Worm (Caenorhabditis elegans) whole organism, young adult: ENCODE measurements around the gene inft-2.

ENCODE experiments used
- B0019.2 ChIP-seq: fragments of 200-800 bp; sonication (Bioruptor generic); conservative IDR thresholded peaks from 2 replicates; pipeline ENCODE4 v1.3.6; 2022; ENCODE audit warnings: missing genetic modification reagents, missing genetic modification characterization, missing compliant biosample characterization
- B0336.3 ChIP-seq: fragments of 200-800 bp; sonication (Bioruptor generic); IDR thresholded peaks from 2 replicates; pipeline ENCODE4 v1.3.6; 2022; ENCODE audit warnings: missing genetic modification characterization, missing compliant biosample characterization
- C17E4.6 ChIP-seq: fragments of 200-800 bp; sonication (Bioruptor generic); IDR thresholded peaks from 2 replicates; pipeline ENCODE4 v1.3.6; 2022; ENCODE audit warnings: missing genetic modification reagents, missing genetic modification characterization, missing compliant biosample characterization
- F22D6.2 ChIP-seq: sonication (generic microtip); optimal IDR thresholded peaks from 2 replicates; lab custom pipeline; 2016; ENCODE audit warnings: mild to moderate bottlenecking, missing genetic modification characterization, missing compliant biosample characterization
- F33H1.4 ChIP-seq: fragments of 200-800 bp; sonication (Bioruptor generic); IDR thresholded peaks from 2 replicates; pipeline ENCODE4 v1.3.6; 2022; ENCODE audit warnings: missing genetic modification reagents, missing genetic modification characterization, missing compliant biosample characterization
- F37B4.10 ChIP-seq: fragments of 200-800 bp; sonication (Bioruptor generic); IDR thresholded peaks from 2 replicates; pipeline ENCODE4 v1.3.6; 2022; ENCODE audit warnings: missing genetic modification characterization, missing compliant biosample characterization
- F49E8.2 ChIP-seq: sonication (generic microtip); optimal IDR thresholded peaks from 3 replicates; lab custom pipeline; 2017; ENCODE audit warnings: missing genetic modification characterization, mild to moderate bottlenecking, missing compliant biosample characterization, antibody characterized with exemption, moderate library complexity; ENCODE audit not compliant: insufficient read depth
- F55B11.4 ChIP-seq: sonication (generic microtip); optimal IDR thresholded peaks from 2 replicates; lab custom pipeline; 2016; ENCODE audit warnings: missing compliant biosample characterization, missing genetic modification characterization, borderline replicate concordance; ENCODE audit not compliant: insufficient read depth
- F57C9.4 ChIP-seq: sonication (generic microtip); optimal IDR thresholded peaks from 2 replicates; lab custom pipeline; 2017; ENCODE audit warnings: mild to moderate bottlenecking, missing genetic modification characterization, missing compliant biosample characterization
- T26A5.8 ChIP-seq: sonication (generic microtip); optimal IDR thresholded peaks from 2 replicates; lab custom pipeline; 2016; ENCODE audit warnings: missing genetic modification characterization, missing compliant biosample characterization
- Y67H2A.10 ChIP-seq: fragments of 200-800 bp; sonication (Bioruptor generic); conservative IDR thresholded peaks from 2 replicates; pipeline ENCODE4 v1.3.6; 2022; ENCODE audit warnings: missing genetic modification reagents, missing genetic modification characterization, missing compliant biosample characterization
- Y79H2A.3 ChIP-seq: fragments of 200-800 bp; sonication (Bioruptor generic); conservative IDR thresholded peaks from 2 replicates; pipeline ENCODE4 v1.3.6; 2022; ENCODE audit warnings: missing genetic modification reagents, missing genetic modification characterization, missing compliant biosample characterization
- aptf-3 ChIP-seq: fragments of 200-800 bp; sonication (Bioruptor generic); IDR thresholded peaks from 2 replicates; pipeline ENCODE4 v1.3.6; 2022; ENCODE audit warnings: missing genetic modification characterization, missing compliant biosample characterization
- atf-7 ChIP-seq: sonication (generic microtip); optimal IDR thresholded peaks from 2 replicates; lab custom pipeline; 2017; ENCODE audit warnings: mild to moderate bottlenecking, missing genetic modification characterization, missing compliant biosample characterization
- attf-3 ChIP-seq: fragments of 200-800 bp; sonication (Bioruptor generic); conservative IDR thresholded peaks from 2 replicates; pipeline ENCODE4 v1.3.6; 2022; ENCODE audit warnings: missing genetic modification reagents, missing genetic modification characterization, missing compliant biosample characterization
- bed-1 ChIP-seq: fragments of 200-800 bp; sonication (Bioruptor generic); IDR thresholded peaks from 2 replicates; pipeline ENCODE4 v1.3.6; 2022; ENCODE audit warnings: missing genetic modification reagents, missing genetic modification characterization, missing compliant biosample characterization
- ceh-100 ChIP-seq: fragments of 200-800 bp; sonication (Bioruptor generic); IDR thresholded peaks from 2 replicates; pipeline ENCODE4 v1.3.6; 2022; ENCODE audit warnings: missing genetic modification reagents, missing genetic modification characterization, missing compliant biosample characterization
- ceh-27 ChIP-seq: fragments of 200-800 bp; sonication (Bioruptor generic); optimal IDR thresholded peaks from 2 replicates; lab custom pipeline; 2018; ENCODE audit warnings: mild to moderate bottlenecking, missing genetic modification characterization, moderate library complexity, missing compliant biosample characterization
- ceh-58 ChIP-seq: fragments of 200-800 bp; sonication (Bioruptor generic); IDR thresholded peaks from 2 replicates; pipeline ENCODE4 v1.3.6; 2022; ENCODE audit warnings: missing genetic modification characterization, missing compliant biosample characterization
- ceh-79 ChIP-seq: sonication (generic microtip); optimal IDR thresholded peaks from 2 replicates; lab custom pipeline; 2017; ENCODE audit warnings: mild to moderate bottlenecking, missing genetic modification characterization, missing compliant biosample characterization
- dpff-1 ChIP-seq: sonication (generic microtip); optimal IDR thresholded peaks from 2 replicates; lab custom pipeline; 2017; ENCODE audit warnings: mild to moderate bottlenecking, missing genetic modification characterization, missing compliant biosample characterization
- dpl-1 ChIP-seq: fragments of 150-350 bp; optimal IDR thresholded peaks from 2 replicates; lab custom pipeline; 2014; ENCODE audit warnings: missing biosample characterization, missing genetic modification reagents, missing genetic modification characterization
- gei-17 ChIP-seq: fragments of 200-800 bp; sonication (Bioruptor generic); optimal IDR thresholded peaks from 2 replicates; lab custom pipeline; 2018; ENCODE audit warnings: mild to moderate bottlenecking, missing genetic modification characterization, missing compliant biosample characterization
- hlh-26 ChIP-seq: fragments of 200-800 bp; sonication (Bioruptor generic); conservative IDR thresholded peaks from 2 replicates; pipeline ENCODE4 v1.3.6; 2022; ENCODE audit warnings: missing genetic modification reagents, missing genetic modification characterization, missing compliant biosample characterization
- hmg-20 ChIP-seq: fragments of 200-800 bp; sonication (Bioruptor generic); IDR thresholded peaks from 2 replicates; pipeline ENCODE4 v1.3.6; 2022; ENCODE audit warnings: missing genetic modification reagents, missing genetic modification characterization, missing compliant biosample characterization
- hsf-1 ChIP-seq: fragments of 200-800 bp; sonication (Bioruptor generic); IDR thresholded peaks from 2 replicates; pipeline ENCODE4 v1.3.6; 2022; ENCODE audit warnings: missing genetic modification reagents, missing genetic modification characterization, missing compliant biosample characterization
- lag-1 ChIP-seq: fragments of 200-800 bp; sonication (Bioruptor generic); IDR thresholded peaks from 2 replicates; pipeline ENCODE4 v1.3.6; 2022; ENCODE audit warnings: missing genetic modification reagents, missing genetic modification characterization, missing compliant biosample characterization
- let-526 ChIP-seq: fragments of 200-800 bp; sonication (Bioruptor generic); IDR thresholded peaks from 2 replicates; pipeline ENCODE4 v1.3.6; 2022; ENCODE audit warnings: missing genetic modification reagents, missing genetic modification characterization, missing compliant biosample characterization
- lin-40 ChIP-seq: sonication (generic microtip); optimal IDR thresholded peaks from 2 replicates; lab custom pipeline; 2016; ENCODE audit warnings: missing genetic modification characterization, mild to moderate bottlenecking, missing compliant biosample characterization, missing genotype, missing genetic modification reagents
- madf-6 ChIP-seq: fragments of 200-800 bp; sonication (Bioruptor generic); IDR thresholded peaks from 2 replicates; pipeline ENCODE4 v1.3.6; 2022; ENCODE audit warnings: missing genetic modification reagents, missing genetic modification characterization, missing compliant biosample characterization
- madf-8 ChIP-seq: fragments of 200-800 bp; sonication (Bioruptor generic); conservative IDR thresholded peaks from 2 replicates; pipeline ENCODE4 v1.3.6; 2022; ENCODE audit warnings: missing genetic modification reagents, missing genetic modification characterization, missing compliant biosample characterization
- mcd-1 ChIP-seq: fragments of 200-800 bp; sonication (Bioruptor generic); IDR thresholded peaks from 2 replicates; pipeline ENCODE4 v1.3.6; 2022; ENCODE audit warnings: missing genetic modification reagents, missing genetic modification characterization, missing compliant biosample characterization
- nfya-1 ChIP-seq: sonication (generic microtip); optimal IDR thresholded peaks from 2 replicates; lab custom pipeline; 2017; ENCODE audit warnings: antibody characterized with exemption, missing compliant biosample characterization, missing genetic modification characterization, borderline replicate concordance; ENCODE audit not compliant: insufficient read depth
- nhr-120 ChIP-seq: fragments of 200-800 bp; sonication (Bioruptor generic); IDR thresholded peaks from 2 replicates; pipeline ENCODE4 v1.3.6; 2022; ENCODE audit warnings: missing genetic modification characterization, missing compliant biosample characterization
- nhr-27 ChIP-seq: fragments of 200-800 bp; sonication (Bioruptor generic); optimal IDR thresholded peaks from 2 replicates; lab custom pipeline; 2018; ENCODE audit warnings: mild to moderate bottlenecking, missing genetic modification characterization, moderate library complexity, missing compliant biosample characterization
- nhr-80 ChIP-seq: sonication (generic microtip); optimal IDR thresholded peaks from 2 replicates; lab custom pipeline; 2016; ENCODE audit warnings: missing genetic modification characterization, missing compliant biosample characterization
- rcor-1 ChIP-seq: fragments of 200-800 bp; sonication (Bioruptor generic); IDR thresholded peaks from 2 replicates; pipeline ENCODE4 v1.3.6; 2022; ENCODE audit warnings: missing genetic modification reagents, missing genetic modification characterization, missing compliant biosample characterization
- repo-1 ChIP-seq: sonication (generic microtip); optimal IDR thresholded peaks from 2 replicates; lab custom pipeline; 2017; ENCODE audit warnings: mild to moderate bottlenecking, missing genetic modification characterization, missing compliant biosample characterization
- snpc-1.3 ChIP-seq: sonication (generic microtip); optimal IDR thresholded peaks from 2 replicates; lab custom pipeline; 2017; ENCODE audit warnings: missing genetic modification characterization, mild to moderate bottlenecking, missing compliant biosample characterization, antibody characterized with exemption, moderate library complexity, missing genotype, missing genetic modification reagents; ENCODE audit not compliant: insufficient read depth
- snpc-3.4 ChIP-seq: sonication (generic microtip); optimal IDR thresholded peaks from 2 replicates; lab custom pipeline; 2017; ENCODE audit warnings: missing genetic modification characterization, mild to moderate bottlenecking, missing compliant biosample characterization, antibody characterized with exemption, moderate library complexity, missing genotype, missing genetic modification reagents
- snpc-4 ChIP-seq, 5 experiments: fragments of 150-350 bp in 1 of 5; sonication (generic microtip) in 4 of 5; optimal IDR thresholded peaks; 2 replicates each; lab custom pipeline; 2014 to 2018; ENCODE audit warnings: missing genetic modification characterization in 5 of 5, missing biosample characterization in 3 of 5, antibody characterized with exemption in 2 of 5, mild to moderate bottlenecking in 2 of 5, missing compliant biosample characterization in 2 of 5, missing genotype in 2 of 5, moderate library complexity in 2 of 5, missing genetic modification reagents in 1 of 5
- tbx-9 ChIP-seq: sonication (generic microtip); optimal IDR thresholded peaks from 2 replicates; lab custom pipeline; 2016; ENCODE audit warnings: borderline replicate concordance, missing genetic modification characterization, inconsistent platforms, missing compliant biosample characterization
- tlf-1 ChIP-seq: fragments of 200-800 bp; sonication (Bioruptor generic); optimal IDR thresholded peaks from 2 replicates; lab custom pipeline; 2018; ENCODE audit warnings: mild to moderate bottlenecking, missing genetic modification characterization, missing compliant biosample characterization
- unc-62 ChIP-seq: fragments of 150-350 bp; optimal IDR thresholded peaks from 2 replicates; lab custom pipeline; 2014; ENCODE audit warnings: missing biosample characterization, missing genetic modification reagents, missing genetic modification characterization
- xnd-1 ChIP-seq: sonication (generic microtip); optimal IDR thresholded peaks from 2 replicates; lab custom pipeline; 2016; ENCODE audit warnings: missing genotype, missing genetic modification reagents, missing genetic modification characterization, missing compliant biosample characterization
- ztf-26 ChIP-seq: sonication (generic microtip); optimal IDR thresholded peaks from 2 replicates; lab custom pipeline; 2017; ENCODE audit warnings: missing genetic modification characterization, missing compliant biosample characterization
- ztf-6 ChIP-seq: fragments of 200-800 bp; sonication (Bioruptor generic); IDR thresholded peaks from 2 replicates; pipeline ENCODE4 v1.3.6; 2022; ENCODE audit warnings: missing genetic modification reagents, missing genetic modification characterization, missing compliant biosample characterization

inft-2 gene

ce11 chrV:12999559-12999958 lies 2.6 kb upstream of the inft-2 start, which contains the start of gene far-4:
Gene far-4 (minus strand): TSS chrV:12999659.
- TF ChIP-seq let-526 (GFP tag; lab: Robert Waterston, UW) (no peak), ceh-58 (GFP tag; lab: Robert Waterston, UW) (no peak), gei-17 (GFP tag; lab: Kevin White, UChicago) (no peak), mcd-1 (GFP tag; lab: Robert Waterston, UW) (no peak), ceh-79 (tag; lab: Kevin White, UChicago) (no peak), F55B11.4 (tag; lab: Kevin White, UChicago) (no peak), Y67H2A.10 (no peak), aptf-3 (no peak), nfya-1 (tag; lab: Kevin White, UChicago) (no peak), F22D6.2 (no peak), hmg-20 (GFP tag; lab: Robert Waterston, UW) (no peak), ztf-26 (no peak), Y79H2A.3 (GFP tag; lab: Robert Waterston, UW) (no peak), ztf-6 (GFP tag; lab: Robert Waterston, UW) (no peak), hsf-1 (GFP tag; lab: Robert Waterston, UW) (no peak), lag-1 (GFP tag; lab: Robert Waterston, UW) (no peak)

DNA sequence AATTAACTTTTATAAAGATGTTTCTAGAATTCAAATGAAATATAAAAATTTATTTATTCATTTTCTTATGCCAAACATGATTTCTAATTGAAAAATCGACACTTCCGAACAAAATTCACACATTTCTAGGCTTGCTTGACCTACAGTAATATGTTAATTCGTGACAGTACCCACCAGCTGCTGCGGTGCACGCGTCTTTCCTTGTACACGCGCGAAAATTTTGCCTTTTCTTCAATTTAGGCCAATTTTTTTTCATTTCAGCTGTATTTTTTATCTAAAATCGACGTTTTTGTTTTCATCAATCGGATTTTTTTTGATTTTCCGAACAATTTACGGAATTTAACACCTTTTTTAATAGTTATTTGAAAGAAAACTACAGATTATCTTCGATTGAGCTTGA lies 2.0 kb upstream of the inft-2 start:
- TF ChIP-seq hlh-26 (GFP tag; lab: Robert Waterston, UW): no peak
- peak; percentile 66 for TF ChIP-seq B0019.2 (GFP tag; lab: Robert Waterston, UW)
- TF ChIP-seq attf-3 (GFP tag; lab: Robert Waterston, UW): peak; percentile 34; the same call in 1 of the 2 replicates
- no peak for TF ChIP-seq gei-17 (GFP tag; lab: Kevin White, UChicago)
- TF ChIP-seq nhr-27 (tag; lab: Kevin White, UChicago): no peak
- no peak for TF ChIP-seq F37B4.10
- TF ChIP-seq dpff-1 (tag; lab: Kevin White, UChicago): no peak
- TF ChIP-seq F49E8.2 (tag; lab: Kevin White, UChicago): peak; percentile 87
- no peak for TF ChIP-seq ceh-100
- no peak for TF ChIP-seq ceh-79 (tag; lab: Kevin White, UChicago)
- peak; percentile 83 for TF ChIP-seq snpc-3.4 (tag; lab: Kevin White, UChicago)
- TF ChIP-seq madf-8 (GFP tag; lab: Robert Waterston, UW): peak; percentile 95
- no peak for TF ChIP-seq B0336.3 (GFP tag; lab: Robert Waterston, UW)
- TF ChIP-seq snpc-1.3: peak; percentile 65
- TF ChIP-seq F22D6.2: no peak
- TF ChIP-seq F33H1.4 (GFP tag; lab: Robert Waterston, UW): peak; percentile 92
- no peak for TF ChIP-seq F57C9.4 (tag; lab: Kevin White, UChicago)
- TF ChIP-seq xnd-1 (tag; lab: Kevin White, UChicago): peak; percentile 92
- TF ChIP-seq ceh-27 (GFP tag; lab: Kevin White, UChicago): no peak
- no peak for TF ChIP-seq snpc-4 (GFP tag; optimal IDR thresholded peaks at IDR 0.05; lab: Kevin White, UChicago)
- peak in 1 of 4 experiments; percentile 55 for TF ChIP-seq snpc-4 (tag; optimal IDR thresholded peaks at IDR 0.05; lab: Kevin White, UChicago)
- peak; percentile 97 for TF ChIP-seq madf-6 (GFP tag; lab: Robert Waterston, UW)
- no peak for TF ChIP-seq repo-1
- no peak for TF ChIP-seq ztf-26
- TF ChIP-seq nhr-80 (tag; lab: Kevin White, UChicago): no peak
- no peak for TF ChIP-seq C17E4.6 (GFP tag; lab: Robert Waterston, UW)
- peak; percentile 91 for TF ChIP-seq dpl-1 (GFP tag; lab: Kevin White, UChicago)
- no peak for TF ChIP-seq unc-62 (GFP tag; lab: Kevin White, UChicago)
- peak; percentile 54; the same call in 1 of the 2 replicates for TF ChIP-seq rcor-1 (GFP tag; lab: Robert Waterston, UW)
- no peak for TF ChIP-seq T26A5.8 (tag; lab: Kevin White, UChicago)
- no peak for TF ChIP-seq bed-1 (GFP tag; lab: Robert Waterston, UW)
- TF ChIP-seq tbx-9 (tag; lab: Kevin White, UChicago): no peak
- TF ChIP-seq aptf-3: no peak
- TF ChIP-seq atf-7 (tag; lab: Kevin White, UChicago): no peak
- TF ChIP-seq tlf-1: peak; percentile 12
- TF ChIP-seq nhr-120 (GFP tag; lab: Robert Waterston, UW): no peak
- no peak for TF ChIP-seq lin-40 (tag; lab: Kevin White, UChicago)
